Fruit fly (Drosophila melanogaster): ENCODE measurements around the gene fu.

dm6 chrX:18663362-18663761 is 5.8 kb downstream of the fu start:
- TF ChIP-seq Sox15 (GFP tag; optimal IDR thresholded peaks at IDR 0.05) = no peak
- TF ChIP-seq CG3032 (tag; optimal IDR thresholded peaks at IDR 0.05) = no peak
- no peak for TF ChIP-seq Eip78C (GFP tag)
- TF ChIP-seq ss (GFP tag; optimal IDR thresholded peaks at IDR 0.05) = no peak
- 0 out of 3 replicates have a peak, but pooled peaks have one; percentile 26 for TF ChIP-seq eg (GFP tag; IDR thresholded peaks at IDR 0.05)
- no peak for TF ChIP-seq Gug (GFP tag; IDR thresholded peaks at IDR 0.05)
- TF ChIP-seq CG6792 (GFP tag; optimal IDR thresholded peaks at IDR 0.05) = no peak
- no peak for TF ChIP-seq fd59A (GFP tag; optimal IDR thresholded peaks at IDR 0.05)
- no peak for TF ChIP-seq Met (GFP tag; optimal IDR thresholded peaks at IDR 0.05)
- TF ChIP-seq achi (GFP tag; optimal IDR thresholded peaks at IDR 0.05) = no peak
- TF ChIP-seq dsx (GFP tag; optimal IDR thresholded peaks at IDR 0.05; ENCODE audit: poor library complexity, severe bottlenecking) = no peak
- TF ChIP-seq OdsH (GFP tag; optimal IDR thresholded peaks at IDR 0.05) = no peak
